Worm (Caenorhabditis elegans) whole organism, late embryonic: ENCODE measurements around the gene ucr-2.3.

Experiments used
- ama-1 ChIP-seq: fragments of 150-350 bp; optimal IDR thresholded peaks from 2 replicates; lab custom pipeline; 2014
- ceh-24 ChIP-seq: sonication (generic microtip); optimal IDR thresholded peaks from 2 replicates; lab custom pipeline; 2016; ENCODE audit warnings: mild to moderate bottlenecking, missing genetic modification characterization, missing compliant biosample characterization
- ceh-6 ChIP-seq: fragments of 200-800 bp; sonication (Bioruptor generic); optimal IDR thresholded peaks from 2 replicates; lab custom pipeline; 2018; ENCODE audit warnings: mild to moderate bottlenecking, missing genetic modification characterization, missing compliant biosample characterization
- dmd-4 ChIP-seq: sonication (generic microtip); optimal IDR thresholded peaks from 2 replicates; lab custom pipeline; 2016; ENCODE audit warnings: borderline replicate concordance, missing genetic modification characterization, missing compliant biosample characterization
- dve-1 ChIP-seq: sonication (generic microtip); optimal IDR thresholded peaks from 2 replicates; lab custom pipeline; 2017; ENCODE audit warnings: antibody characterized with exemption, mild to moderate bottlenecking, missing genetic modification characterization, missing compliant biosample characterization
- elt-2 ChIP-seq: sonication (generic microtip); optimal IDR thresholded peaks from 2 replicates; lab custom pipeline; 2016; ENCODE audit warnings: missing genetic modification reagents, missing genetic modification characterization, missing compliant biosample characterization
- nfya-1 ChIP-seq: sonication (generic microtip); optimal IDR thresholded peaks from 2 replicates; lab custom pipeline; 2017; ENCODE audit warnings: missing genetic modification characterization, mild to moderate bottlenecking, missing compliant biosample characterization, antibody characterized with exemption, moderate library complexity
- pros-1 ChIP-seq: fragments of 150-350 bp; optimal IDR thresholded peaks from 2 replicates; lab custom pipeline; 2014; ENCODE audit warnings: missing biosample characterization, missing genetic modification reagents, missing genetic modification characterization
- tbx-7 ChIP-seq: sonication (generic microtip); optimal IDR thresholded peaks from 2 replicates; lab custom pipeline; 2016; ENCODE audit warnings: missing genotype, missing genetic modification characterization, missing compliant biosample characterization
- unc-42 ChIP-seq: sonication (generic microtip); optimal IDR thresholded peaks from 2 replicates; lab custom pipeline; 2016; ENCODE audit warnings: missing genotype, missing genetic modification characterization, missing compliant biosample characterization

DNA sequence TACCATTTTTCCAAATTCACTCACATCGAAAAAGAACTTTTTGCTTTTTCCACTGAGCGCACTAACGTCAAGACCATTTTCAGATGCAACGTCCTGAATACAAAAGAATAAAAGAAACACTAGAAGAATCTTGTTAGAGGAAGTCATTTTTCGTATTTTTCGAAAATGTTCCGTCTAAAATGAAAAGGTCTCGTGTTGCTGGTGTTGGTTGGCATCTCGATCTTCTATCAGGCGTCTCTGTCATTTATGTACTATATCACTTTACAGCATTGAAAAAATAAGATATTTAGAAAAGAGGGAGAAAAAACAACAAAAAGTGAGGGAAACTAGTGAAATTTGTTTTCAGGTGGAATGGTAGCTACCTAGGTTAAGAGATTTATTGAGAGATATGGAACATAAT lies 38.5 kb upstream of the ucr-2.3 start, which contains the start of gene K02F3.9:
- TF ChIP-seq ceh-24 (tag; lab: Kevin White, UChicago) (no peak), ama-1 (no peak), dve-1 (tag; lab: Kevin White, UChicago) (no peak), tbx-7 (tag; lab: Kevin White, UChicago) (no peak), pros-1 (no peak), nfya-1 (no peak), dmd-4 (tag; lab: Kevin White, UChicago) (no peak), elt-2 (no peak), unc-42 (tag; lab: Kevin White, UChicago) (no peak), ceh-6 (GFP tag; lab: Kevin White, UChicago) (no peak)
